In the genomic region with DNA sequence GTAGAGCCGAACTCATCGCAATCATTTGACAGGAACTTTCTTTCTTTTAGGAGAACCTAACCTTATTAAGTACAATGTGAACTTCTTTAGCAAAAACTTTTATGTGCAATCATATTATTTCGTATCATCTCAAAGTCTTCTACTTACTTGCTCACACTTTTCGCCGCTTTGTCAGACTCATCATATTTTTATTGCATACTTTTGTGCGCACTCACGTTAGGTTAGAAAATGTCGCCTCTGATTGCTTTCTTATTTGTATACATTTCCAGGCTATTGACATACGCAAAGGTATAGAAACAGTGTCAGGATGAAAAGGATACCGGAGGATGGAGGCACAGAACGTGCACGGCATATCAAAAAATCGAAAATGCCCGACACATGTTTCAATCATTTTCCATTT, we compare ENCODE assay signal across 5 fruit fly cellular contexts.
TF ChIP-seq lines count a peak whose summit lies in the region.

No protein-coding gene starts in this region.

- peak; percentile 69 to 72 for TF ChIP-seq CTCF in S2 (optimal IDR thresholded peaks at IDR 0.05; lab: Kevin White, UChicago)
- peak; percentile 79 for TF ChIP-seq CTCF in whole organism, embryonic (GFP tag; optimal IDR thresholded peaks at IDR 0.05; lab: Kevin White, UChicago)

TF ChIP-seq in whole organism, adult, 20 proteins besides CTCF, POLR2A, EP300 and RAD21:
- TF ChIP-seq CG12768 (GFP tag; optimal IDR thresholded peaks at IDR 0.05; lab: Kevin White, UChicago) (no peak), kay (GFP tag; lab: Kevin White, UChicago; ENCODE audit: borderline replicate concordance) (peak; percentile 61), CG11617 (GFP tag; optimal IDR thresholded peaks at IDR 0.05; lab: Kevin White, UChicago) (no peak), CG33017 (tag; optimal IDR thresholded peaks at IDR 0.05; lab: Kevin White, UChicago) (no peak)

TF ChIP-seq in whole organism, embryonic, 481 proteins besides CTCF, POLR2A, EP300 and RAD21:
- TF ChIP-seq CG34422 (GFP tag; IDR thresholded peaks at IDR 0.05; lab: Robert Waterston, UW) (no peak), fd102C (GFP tag; optimal IDR thresholded peaks at IDR 0.05; lab: Kevin White, UChicago) (peak; percentile 27), Elba2 (GFP tag; optimal IDR thresholded peaks at IDR 0.05; lab: Kevin White, UChicago) (peak; percentile 42), CG14710 (tag; optimal IDR thresholded peaks at IDR 0.05; lab: Kevin White, UChicago) (peak; percentile 5), odd (GFP tag; optimal IDR thresholded peaks at IDR 0.05; lab: Kevin White, UChicago) (no peak), sr (GFP tag; IDR thresholded peaks at IDR 0.05; lab: Robert Waterston, UW) (no peak), h (optimal IDR thresholded peaks at IDR 0.05; lab: Kevin White, UChicago) (no peak), CG5245 (GFP tag; optimal IDR thresholded peaks at IDR 0.05; lab: Kevin White, UChicago) (no peak), CG32772 (GFP tag; IDR thresholded peaks at IDR 0.05; lab: Robert Waterston, UW) (no peak), CG15696 (tag; optimal IDR thresholded peaks at IDR 0.05; lab: Kevin White, UChicago) (peak; percentile 21), NK7.1 (GFP tag; optimal IDR thresholded peaks at IDR 0.05; lab: Kevin White, UChicago) (no peak), CG13424 (tag; optimal IDR thresholded peaks at IDR 0.05; lab: Kevin White, UChicago) (no peak), stwl (tag; optimal IDR thresholded peaks at IDR 0.05; lab: Kevin White, UChicago) (peak; percentile 48), CG2199 (GFP tag; IDR thresholded peaks at IDR 0.05; lab: Robert Waterston, UW) (peak; percentile 80; the same call in 1 of the 3 replicates), ato (GFP tag; IDR thresholded peaks at IDR 0.05; lab: Robert Waterston, UW; ENCODE audit: partially characterized antibody) (no peak), vvl (GFP tag; IDR thresholded peaks at IDR 0.05; lab: Robert Waterston, UW) (no peak), CG1529 (GFP tag; optimal IDR thresholded peaks at IDR 0.05; lab: Kevin White, UChicago) (no peak), Ada2b (GFP tag; IDR thresholded peaks at IDR 0.05; lab: Robert Waterston, UW) (no peak), ci (GFP tag; IDR thresholded peaks at IDR 0.05; lab: Robert Waterston, UW) (no peak), Taf1 (GFP tag; IDR thresholded peaks at IDR 0.05; lab: Robert Waterston, UW) (no peak), CG8765 (GFP tag; IDR thresholded peaks at IDR 0.05; lab: Robert Waterston, UW) (no peak), dm (GFP tag; optimal IDR thresholded peaks at IDR 0.05; lab: Kevin White, UChicago) (no peak), phol (tag; optimal IDR thresholded peaks at IDR 0.05; lab: Kevin White, UChicago) (peak; percentile 5), sens (GFP tag; lab: Kevin White, UChicago) (peak; percentile 26), lola (GFP tag; optimal IDR thresholded peaks at IDR 0.05; lab: Kevin White, UChicago) (no peak)

TF ChIP-seq in whole organism, prepupa, 60 proteins besides CTCF, POLR2A, EP300 and RAD21:
- no peak for TF ChIP-seq Ets21C (GFP tag; optimal IDR thresholded peaks at IDR 0.05; lab: Kevin White, UChicago)
- TF ChIP-seq CG1621 (tag; optimal IDR thresholded peaks at IDR 0.05; lab: Kevin White, UChicago): no peak
- peak; percentile 23 for TF ChIP-seq Eip78C (GFP tag; lab: Kevin White, UChicago)
- no peak for TF ChIP-seq CG9139 (GFP tag; optimal IDR thresholded peaks at IDR 0.05; lab: Kevin White, UChicago)
- no peak for TF ChIP-seq spab (GFP tag; optimal IDR thresholded peaks at IDR 0.05; lab: Kevin White, UChicago)
- TF ChIP-seq fkh (GFP tag; optimal IDR thresholded peaks at IDR 0.05; lab: Kevin White, UChicago): peak; percentile 16
- no peak for TF ChIP-seq CG6808 (GFP tag; optimal IDR thresholded peaks at IDR 0.05; lab: Kevin White, UChicago)

TF ChIP-seq in whole organism, pupa, 21 proteins besides CTCF, POLR2A, EP300 and RAD21:
- TF ChIP-seq gl (tag; optimal IDR thresholded peaks at IDR 0.05; lab: Kevin White, UChicago): no peak
- no peak for TF ChIP-seq CG15710 (tag; optimal IDR thresholded peaks at IDR 0.05; lab: Kevin White, UChicago)
- TF ChIP-seq D1 (tag; optimal IDR thresholded peaks at IDR 0.05; lab: Kevin White, UChicago): peak; percentile 27
- TF ChIP-seq CG10348 (GFP tag; IDR thresholded peaks at IDR 0.05; lab: Robert Waterston, UW): no peak
- TF ChIP-seq CG12605 (GFP tag; IDR thresholded peaks at IDR 0.05; lab: Robert Waterston, UW): no peak
- no peak for TF ChIP-seq CG14655 (GFP tag; optimal IDR thresholded peaks at IDR 0.05; lab: Kevin White, UChicago)
- no peak for TF ChIP-seq rn (GFP tag; IDR thresholded peaks at IDR 0.05; lab: Robert Waterston, UW)
- no peak for TF ChIP-seq Pif1B (GFP tag; optimal IDR thresholded peaks at IDR 0.05; lab: Kevin White, UChicago)
